Worm (Caenorhabditis elegans): ENCODE results near the gene col-161.

Gene col-161

ce11 chrV:13352415-13352814, 34.6 kb upstream of the col-161 start:
- no peak for TF ChIP-seq flt-1 (GFP tag; IDR thresholded peaks at IDR 0.05)
- TF ChIP-seq cog-1 (tag; optimal IDR thresholded peaks at IDR 0.05), result no peak
- no peak for TF ChIP-seq ref-1 (GFP tag; conservative IDR thresholded peaks at IDR 0.05)
- no peak for TF ChIP-seq ztf-23 (GFP tag; IDR thresholded peaks at IDR 0.05)
- no peak for TF ChIP-seq med-1 (GFP tag; optimal IDR thresholded peaks at IDR 0.05; ENCODE audit: insufficient read depth)
- TF ChIP-seq tab-1 (GFP tag; IDR thresholded peaks at IDR 0.05), result no peak
- no peak for TF ChIP-seq klf-2 (GFP tag; conservative IDR thresholded peaks at IDR 0.05)
- TF ChIP-seq T22C8.4 (GFP tag; IDR thresholded peaks at IDR 0.05), result no peak
- TF ChIP-seq ztf-29 (GFP tag; IDR thresholded peaks at IDR 0.05), result no peak

ce11 chrV:13351773-13352172, 34.0 kb upstream of the col-161 start:
- TF ChIP-seq ztf-23 (GFP tag; IDR thresholded peaks at IDR 0.05), result no peak
- no peak for TF ChIP-seq T22C8.4 (GFP tag; IDR thresholded peaks at IDR 0.05)
- TF ChIP-seq ztf-29 (GFP tag; IDR thresholded peaks at IDR 0.05), result no peak
- no peak for TF ChIP-seq tab-1 (GFP tag; IDR thresholded peaks at IDR 0.05)
- TF ChIP-seq ref-1 (GFP tag; conservative IDR thresholded peaks at IDR 0.05), result no peak
- no peak for TF ChIP-seq cog-1 (tag; optimal IDR thresholded peaks at IDR 0.05)
- TF ChIP-seq klf-2 (GFP tag; conservative IDR thresholded peaks at IDR 0.05), result no peak

DNA sequence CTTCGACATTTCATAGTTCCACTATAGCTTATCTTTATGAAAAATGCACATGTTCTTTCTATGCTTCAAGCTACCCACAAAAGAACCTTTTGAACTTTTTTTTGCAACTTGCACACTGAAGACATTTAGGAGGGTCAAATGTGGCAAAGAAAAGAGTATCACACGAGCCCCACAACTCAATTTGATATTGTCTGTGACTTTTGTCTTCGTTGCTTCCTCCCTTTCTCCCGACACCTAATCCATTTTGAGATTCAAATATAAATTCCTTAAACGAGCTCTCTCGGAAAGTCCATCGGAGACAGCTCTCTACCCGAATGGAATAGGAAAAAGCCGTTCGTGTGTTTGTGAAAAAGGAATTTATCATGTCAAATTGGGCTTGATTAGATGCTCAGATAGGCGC, 32.5 kb upstream of the col-161 start:
- no peak for TF ChIP-seq cog-1 (tag; optimal IDR thresholded peaks at IDR 0.05)

DNA sequence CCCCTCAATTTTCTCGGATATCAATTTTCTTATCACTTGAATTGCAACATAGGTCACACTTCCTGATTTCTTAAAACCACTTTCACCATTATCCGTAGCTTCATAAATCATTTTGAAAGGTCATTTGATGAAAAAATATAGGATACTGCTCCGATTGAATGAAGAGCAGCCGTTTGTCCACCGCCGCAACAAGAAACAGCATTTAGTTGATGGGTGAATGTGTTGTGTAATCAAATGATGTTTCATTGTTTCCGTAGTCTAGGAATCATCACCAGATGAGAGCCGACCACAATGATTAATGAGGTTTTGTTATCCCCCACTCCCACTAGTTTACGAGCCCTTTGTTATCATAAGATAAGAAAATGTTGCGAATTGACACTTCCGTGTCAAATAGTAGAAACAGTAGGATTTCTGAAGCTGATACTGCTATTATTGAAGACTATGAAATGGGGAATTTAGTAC, 28.1 kb upstream of the col-161 start, which contains the start of gene twk-43:
twk-43 (plus strand) TSS at position 412 of the 462 bp plus-strand sequence.
- TF ChIP-seq med-1 (GFP tag; optimal IDR thresholded peaks at IDR 0.05; ENCODE audit: insufficient read depth) (no peak), tab-1 (GFP tag; IDR thresholded peaks at IDR 0.05) (no peak), klf-2 (GFP tag; conservative IDR thresholded peaks at IDR 0.05) (no peak), T22C8.4 (GFP tag; IDR thresholded peaks at IDR 0.05) (no peak), ref-1 (GFP tag; conservative IDR thresholded peaks at IDR 0.05) (no peak), ztf-23 (GFP tag; IDR thresholded peaks at IDR 0.05) (no peak), cog-1 (tag; optimal IDR thresholded peaks at IDR 0.05) (no peak), flt-1 (GFP tag; IDR thresholded peaks at IDR 0.05) (no peak), ztf-29 (GFP tag; IDR thresholded peaks at IDR 0.05) (no peak)

DNA sequence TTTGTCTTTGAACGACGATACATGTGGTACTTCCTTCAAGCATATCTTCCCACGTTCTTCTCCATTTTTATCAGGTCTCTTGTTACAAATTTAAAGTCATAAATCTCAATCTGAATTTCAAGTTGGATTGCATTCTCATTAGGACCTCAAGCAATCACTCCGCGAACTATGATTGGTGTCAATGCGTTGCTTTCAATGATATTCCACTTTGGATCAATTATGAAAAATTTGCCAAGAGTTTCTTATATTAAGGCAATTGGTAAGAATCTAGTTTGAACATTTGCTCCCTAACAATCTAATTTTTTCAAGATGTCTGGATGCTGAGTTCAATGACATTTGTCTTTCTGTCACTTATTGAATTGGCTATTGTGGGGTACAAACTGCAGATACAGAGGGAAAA, 24.4 kb upstream of the col-161 start:
- TF ChIP-seq ztf-29 (GFP tag; IDR thresholded peaks at IDR 0.05), result no peak
- TF ChIP-seq tab-1 (GFP tag; IDR thresholded peaks at IDR 0.05), result no peak
- TF ChIP-seq flt-1 (GFP tag; IDR thresholded peaks at IDR 0.05), result no peak
- no peak for TF ChIP-seq ztf-23 (GFP tag; IDR thresholded peaks at IDR 0.05)

DNA sequence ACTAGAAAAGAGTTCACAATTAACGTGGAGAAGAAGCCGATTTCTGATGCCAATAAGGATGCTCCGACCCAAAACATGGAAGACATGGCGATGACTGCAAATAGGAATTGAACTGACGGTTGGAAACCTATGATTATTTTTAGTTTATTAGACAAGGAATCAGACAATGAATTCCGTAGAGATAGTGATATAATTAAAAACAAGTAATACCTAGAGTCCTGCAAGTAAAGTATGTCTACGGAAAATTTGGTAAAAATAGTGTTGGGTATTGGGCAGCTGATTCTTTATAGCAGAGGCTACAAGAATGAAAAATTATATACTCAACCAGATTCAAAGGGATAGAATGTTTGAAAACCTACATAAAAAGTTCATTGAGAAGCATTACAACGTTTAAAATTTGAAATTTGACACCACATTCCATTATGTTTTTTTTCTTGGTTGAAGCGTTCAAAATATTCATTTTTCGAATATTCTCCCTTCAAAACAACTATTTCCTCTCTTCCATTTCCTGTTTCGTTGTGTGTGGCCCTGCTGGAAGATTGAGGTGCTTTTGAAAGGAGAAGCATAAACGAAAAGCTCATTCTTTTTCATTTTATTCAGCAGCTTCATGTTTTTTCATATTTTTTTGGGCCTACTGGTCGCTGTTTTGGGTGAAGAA, 22.0 kb upstream of the col-161 start, which contains the start of the genes str-4 and lgc-48:
str-4 (minus strand) TSS at position 101 of the 658 bp plus-strand sequence.
lgc-48 (plus strand) TSS at position 608 of the 658 bp plus-strand sequence.
- TF ChIP-seq tab-1 (GFP tag; IDR thresholded peaks at IDR 0.05) (no peak), flt-1 (GFP tag; IDR thresholded peaks at IDR 0.05) (no peak), klf-2 (GFP tag; conservative IDR thresholded peaks at IDR 0.05) (no peak), ztf-23 (GFP tag; IDR thresholded peaks at IDR 0.05) (no peak), T22C8.4 (GFP tag; IDR thresholded peaks at IDR 0.05) (no peak), cog-1 (tag; optimal IDR thresholded peaks at IDR 0.05) (no peak), ztf-29 (GFP tag; IDR thresholded peaks at IDR 0.05) (no peak), med-1 (GFP tag; optimal IDR thresholded peaks at IDR 0.05; ENCODE audit: insufficient read depth) (no peak), ref-1 (GFP tag; conservative IDR thresholded peaks at IDR 0.05) (no peak)

DNA sequence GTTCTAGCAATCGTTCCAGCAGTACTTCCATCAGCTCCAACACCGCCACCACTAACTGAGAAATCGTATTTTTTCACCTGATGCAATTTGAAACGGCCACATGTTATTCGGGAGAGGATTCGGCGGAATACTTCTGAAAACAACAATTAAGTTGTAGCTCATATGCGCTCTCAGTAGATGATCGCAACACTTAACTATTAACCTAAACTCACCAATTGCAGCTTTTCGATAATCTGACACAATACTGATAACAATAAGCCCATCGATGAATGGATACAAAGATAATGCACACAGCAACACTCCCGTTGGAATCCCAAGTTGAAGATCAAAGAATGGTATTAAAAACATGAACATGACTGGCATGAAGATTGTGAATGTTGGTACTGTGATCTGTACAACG, 20.2 kb upstream of the col-161 start:
- TF ChIP-seq flt-1 (GFP tag; IDR thresholded peaks at IDR 0.05) (no peak), med-1 (GFP tag; optimal IDR thresholded peaks at IDR 0.05; ENCODE audit: insufficient read depth) (no peak), tab-1 (GFP tag; IDR thresholded peaks at IDR 0.05) (no peak), ztf-29 (GFP tag; IDR thresholded peaks at IDR 0.05) (no peak), ref-1 (GFP tag; conservative IDR thresholded peaks at IDR 0.05) (no peak), klf-2 (GFP tag; conservative IDR thresholded peaks at IDR 0.05) (no peak), ztf-23 (GFP tag; IDR thresholded peaks at IDR 0.05) (no peak), T22C8.4 (GFP tag; IDR thresholded peaks at IDR 0.05) (no peak), cog-1 (tag; optimal IDR thresholded peaks at IDR 0.05) (no peak)

DNA sequence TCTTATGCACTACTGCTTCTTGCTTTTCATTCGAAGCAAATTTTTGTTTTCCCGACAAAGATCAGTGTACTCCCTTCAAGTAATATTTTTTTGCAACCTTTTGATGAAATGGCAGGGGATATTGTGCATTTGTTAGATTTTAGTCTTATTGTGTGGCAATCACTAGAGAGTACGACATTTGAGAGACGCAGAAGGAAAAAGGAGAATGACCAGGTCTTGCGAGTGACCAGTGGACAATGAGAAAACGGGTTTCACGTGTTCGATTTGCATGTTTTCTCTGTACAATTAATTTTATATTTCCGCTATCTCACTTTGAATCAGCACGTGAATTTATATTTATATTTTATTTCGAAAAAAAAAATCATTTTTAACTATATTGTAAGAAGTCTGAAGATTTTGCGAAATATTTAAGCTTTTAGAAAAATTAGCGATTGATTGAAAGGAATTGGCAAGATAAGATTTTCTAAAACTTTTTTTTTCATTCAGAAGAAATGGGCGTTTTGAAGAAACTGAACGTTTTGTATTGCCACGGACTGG, 18.1 kb upstream of the col-161 start, which contains the start of gene C50B6.9:
C50B6.9 (plus strand) TSS at position 487 of the 537 bp plus-strand sequence.
- TF ChIP-seq T22C8.4 (GFP tag; IDR thresholded peaks at IDR 0.05), result no peak
- TF ChIP-seq ztf-23 (GFP tag; IDR thresholded peaks at IDR 0.05), result no peak
- no peak for TF ChIP-seq cog-1 (tag; optimal IDR thresholded peaks at IDR 0.05)
- no peak for TF ChIP-seq tab-1 (GFP tag; IDR thresholded peaks at IDR 0.05)
- TF ChIP-seq ztf-29 (GFP tag; IDR thresholded peaks at IDR 0.05), result no peak
- no peak for TF ChIP-seq ref-1 (GFP tag; conservative IDR thresholded peaks at IDR 0.05)
- TF ChIP-seq med-1 (GFP tag; optimal IDR thresholded peaks at IDR 0.05; ENCODE audit: insufficient read depth), result no peak
- TF ChIP-seq klf-2 (GFP tag; conservative IDR thresholded peaks at IDR 0.05), result no peak
- TF ChIP-seq flt-1 (GFP tag; IDR thresholded peaks at IDR 0.05), result no peak

ce11 chrV:13334447-13334846, 16.6 kb upstream of the col-161 start:
- TF ChIP-seq ztf-23 (GFP tag; IDR thresholded peaks at IDR 0.05) (no peak), tab-1 (GFP tag; IDR thresholded peaks at IDR 0.05) (no peak), cog-1 (tag; optimal IDR thresholded peaks at IDR 0.05) (no peak), med-1 (GFP tag; optimal IDR thresholded peaks at IDR 0.05; ENCODE audit: insufficient read depth) (no peak), klf-2 (GFP tag; conservative IDR thresholded peaks at IDR 0.05) (no peak), T22C8.4 (GFP tag; IDR thresholded peaks at IDR 0.05) (no peak), flt-1 (GFP tag; IDR thresholded peaks at IDR 0.05) (no peak), ztf-29 (GFP tag; IDR thresholded peaks at IDR 0.05) (no peak), ref-1 (GFP tag; conservative IDR thresholded peaks at IDR 0.05) (no peak)
